Worm (Caenorhabditis elegans): ENCODE data around the gene F56A11.5.

The F56A11.5 gene

DNA sequence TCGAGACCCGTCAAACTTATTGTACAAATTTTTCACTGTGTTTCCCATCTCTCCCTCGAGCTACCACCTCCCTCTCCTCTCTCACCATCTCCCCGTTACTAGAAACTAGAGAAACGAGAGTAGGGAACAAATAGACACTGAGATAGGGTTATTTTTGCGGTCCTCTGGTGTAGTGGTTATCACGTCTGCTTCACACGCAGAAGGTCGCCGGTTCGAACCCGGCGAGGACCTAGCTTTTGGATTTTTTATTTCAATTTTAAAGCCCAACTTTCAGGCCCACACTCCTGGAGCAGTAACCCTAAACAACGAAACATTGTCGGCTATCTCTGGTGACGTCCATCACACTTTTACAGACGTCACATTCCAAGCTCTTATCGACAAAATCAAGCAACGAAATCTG, 49.7 kb upstream of the F56A11.5 start (continued):
- peak; percentile 65 for TF ChIP-seq odd-2 (tag; optimal IDR thresholded peaks at IDR 0.05)
- TF ChIP-seq ets-4 (tag; optimal IDR thresholded peaks at IDR 0.05) = no peak
- TF ChIP-seq ama-1 (optimal IDR thresholded peaks at IDR 0.05) = no peak
- TF ChIP-seq zip-5 (tag; optimal IDR thresholded peaks at IDR 0.05) = peak; percentile 36
- peak; percentile 67 for TF ChIP-seq che-1 (tag; optimal IDR thresholded peaks at IDR 0.05)
- peak; percentile 51 for TF ChIP-seq nhr-232 (tag; optimal IDR thresholded peaks at IDR 0.05)
- TF ChIP-seq pha-2 (tag; optimal IDR thresholded peaks at IDR 0.05) = peak; percentile 73
- peak; percentile 50 for TF ChIP-seq sox-2 (GFP tag; IDR thresholded peaks at IDR 0.05)
- peak; percentile 79 for TF ChIP-seq ceh-6 (GFP tag; optimal IDR thresholded peaks at IDR 0.05)
- peak; percentile 24 for TF ChIP-seq mec-3 (tag; optimal IDR thresholded peaks at IDR 0.05; ENCODE audit: borderline replicate concordance)
- TF ChIP-seq eyg-1 (tag; optimal IDR thresholded peaks at IDR 0.05) = peak; percentile 5
- peak; percentile 50 for TF ChIP-seq ceh-14 (tag; optimal IDR thresholded peaks at IDR 0.05)
- TF ChIP-seq ttx-3 (tag; optimal IDR thresholded peaks at IDR 0.05) = peak; percentile 81
- TF ChIP-seq ztf-16 (tag; optimal IDR thresholded peaks at IDR 0.05) = peak; percentile 64
- no peak for TF ChIP-seq pax-1 (tag; optimal IDR thresholded peaks at IDR 0.05)
- peak; percentile 67 for TF ChIP-seq madf-2 (tag; optimal IDR thresholded peaks at IDR 0.05)
- TF ChIP-seq hlh-30 (tag; optimal IDR thresholded peaks at IDR 0.05; ENCODE audit: insufficient read depth) = peak; percentile 13
- peak; percentile 35 for TF ChIP-seq K09A11.1 (tag; optimal IDR thresholded peaks at IDR 0.05; ENCODE audit: insufficient read depth)
- TF ChIP-seq ceh-9 (tag; optimal IDR thresholded peaks at IDR 0.05) = peak; percentile 55
- no peak for TF ChIP-seq unc-42 (tag; optimal IDR thresholded peaks at IDR 0.05)
- no peak for TF ChIP-seq pqm-1 (tag; optimal IDR thresholded peaks at IDR 0.05)
- TF ChIP-seq dmd-4 (tag; optimal IDR thresholded peaks at IDR 0.05; ENCODE audit: borderline replicate concordance) = no peak
- no peak for TF ChIP-seq sdc-2 (tag; optimal IDR thresholded peaks at IDR 0.05)
- TF ChIP-seq ceh-31 (tag; optimal IDR thresholded peaks at IDR 0.05) = peak; percentile 19
- peak; percentile 13 for TF ChIP-seq ceh-22 (tag; optimal IDR thresholded peaks at IDR 0.05)
- TF ChIP-seq tbx-2 (tag; optimal IDR thresholded peaks at IDR 0.05) = peak; percentile 64
- peak; percentile 53 for TF ChIP-seq ceh-18 (tag; optimal IDR thresholded peaks at IDR 0.05)
- peak; percentile 49 for TF ChIP-seq hlh-13 (GFP tag; optimal IDR thresholded peaks at IDR 0.05)
- TF ChIP-seq ceh-2 (tag; optimal IDR thresholded peaks at IDR 0.05) = peak; percentile 34

DNA sequence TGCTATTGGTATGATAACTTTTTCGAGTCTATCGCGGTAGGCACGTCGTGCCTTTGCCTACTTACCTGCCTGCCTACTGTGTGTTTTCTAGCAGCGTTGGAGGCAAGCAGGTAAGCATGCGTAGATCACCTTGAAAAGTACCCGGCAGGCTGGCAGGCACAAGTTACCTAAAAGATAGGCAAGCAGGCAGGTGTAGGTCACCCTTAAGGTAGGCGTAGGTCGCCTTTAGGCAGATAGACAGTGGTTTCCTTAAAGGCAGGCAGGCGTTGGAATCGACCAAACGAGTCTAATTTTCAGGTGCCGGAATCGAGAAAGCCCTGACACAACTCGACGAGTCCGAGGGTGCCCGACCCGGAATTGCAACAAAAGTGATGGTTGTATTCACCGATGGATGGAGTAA, 49.1 kb upstream of the F56A11.5 start:
- TF ChIP-seq pros-1 (tag; optimal IDR thresholded peaks at IDR 0.05) = no peak
- TF ChIP-seq F13H6.1 (tag; optimal IDR thresholded peaks at IDR 0.05) = no peak
- no peak for TF ChIP-seq Y22D7AL.16 (tag; optimal IDR thresholded peaks at IDR 0.05)
- no peak for TF ChIP-seq ceh-2 (tag; optimal IDR thresholded peaks at IDR 0.05)
- TF ChIP-seq pha-2 (tag; optimal IDR thresholded peaks at IDR 0.05) = no peak
- no peak for TF ChIP-seq lin-11 (tag; optimal IDR thresholded peaks at IDR 0.05)
- TF ChIP-seq fax-1 (tag; optimal IDR thresholded peaks at IDR 0.05) = no peak
- TF ChIP-seq nhr-11 (tag; optimal IDR thresholded peaks at IDR 0.05) = no peak
- TF ChIP-seq ceh-6 (GFP tag; optimal IDR thresholded peaks at IDR 0.05) = no peak
- TF ChIP-seq pha-4 (tag; optimal IDR thresholded peaks at IDR 0.05) = no peak
- TF ChIP-seq ceh-24 (tag; optimal IDR thresholded peaks at IDR 0.05) = no peak
- TF ChIP-seq K02D7.2 (tag; optimal IDR thresholded peaks at IDR 0.05) = no peak
- no peak for TF ChIP-seq dmd-4 (tag; optimal IDR thresholded peaks at IDR 0.05; ENCODE audit: borderline replicate concordance)

DNA sequence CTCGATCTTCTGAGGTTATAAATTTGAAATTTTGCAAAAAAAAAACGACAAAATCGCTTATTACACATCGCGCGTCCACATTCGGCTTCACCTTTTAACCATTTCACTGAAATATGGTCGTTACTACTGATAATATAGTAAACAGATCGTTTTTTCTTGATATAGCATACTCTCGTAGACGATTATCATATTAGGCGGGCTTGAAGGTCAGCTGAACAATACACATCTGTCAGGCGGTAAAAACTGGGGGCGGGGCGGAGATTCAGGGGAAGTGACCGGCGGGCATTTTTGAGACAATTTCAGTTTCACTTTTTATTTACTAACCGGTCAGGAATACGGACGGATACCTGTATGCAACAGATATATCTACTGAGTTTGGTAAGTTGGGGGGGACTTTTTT, 44.6 kb upstream of the F56A11.5 start, which contains the start of gene C18H7.1:
C18H7.1 (plus strand) TSS at position 301 of the 400 bp plus-strand sequence.
- TF ChIP-seq rnt-1 (tag; optimal IDR thresholded peaks at IDR 0.05) (no peak), odd-2 (tag; optimal IDR thresholded peaks at IDR 0.05) (no peak), K09A11.1 (tag; optimal IDR thresholded peaks at IDR 0.05; ENCODE audit: insufficient read depth) (no peak), pha-4 (tag; optimal IDR thresholded peaks at IDR 0.05) (no peak), pha-2 (tag; optimal IDR thresholded peaks at IDR 0.05) (no peak)

All from whole organism, late embryonic.